Fruit fly (Drosophila melanogaster) whole organism, embryonic: Measurements from ENCODE around the gene park.
A peak's percentile ranks its signal among the peaks of the same experiment; 100 is the strongest.

ENCODE experiments used
- BtbVII ChIP-seq: fragments of 200-800 bp; sonication (Bioruptor generic); optimal IDR thresholded peaks from 3 replicates; lab custom pipeline; 2017; ENCODE audit warnings: missing biosample characterization, mild to moderate bottlenecking, missing genetic modification characterization
- CG10209 ChIP-seq: fragments of 200-800 bp; sonication (Bioruptor generic); optimal IDR thresholded peaks from 3 replicates; lab custom pipeline; 2017; ENCODE audit warnings: missing biosample characterization, mild to moderate bottlenecking, missing genetic modification characterization, missing genetic modification reagents
- CG10565 ChIP-seq: fragments of 200-800 bp; sonication (Bioruptor generic); optimal IDR thresholded peaks from 3 replicates; lab custom pipeline; 2016; ENCODE audit warnings: missing biosample characterization, mild to moderate bottlenecking, missing genetic modification characterization
- CG12071 ChIP-seq: fragments of 200-800 bp; sonication (Bioruptor generic); optimal IDR thresholded peaks from 3 replicates; lab custom pipeline; 2018; ENCODE audit warnings: missing biosample characterization, mild to moderate bottlenecking, missing genetic modification characterization
- CG12659 ChIP-seq: fragments of 200-800 bp; sonication (Bioruptor generic); optimal IDR thresholded peaks from 3 replicates; lab custom pipeline; 2017; ENCODE audit warnings: mild to moderate bottlenecking, missing biosample characterization, missing genetic modification reagents, missing genetic modification characterization
- CG13894 ChIP-seq: fragments of 200-800 bp; sonication (Bioruptor generic); optimal IDR thresholded peaks from 3 replicates; lab custom pipeline; 2018; ENCODE audit warnings: missing biosample characterization, mild to moderate bottlenecking, missing genetic modification characterization, moderate library complexity
- CG14441 ChIP-seq: fragments of 200-800 bp; sonication (Bioruptor generic); IDR thresholded peaks from 2 replicates; pipeline ENCODE4 v1.3.6; 2022; ENCODE audit warnings: missing biosample characterization, missing genetic modification characterization
- CG16779 ChIP-seq: fragments of 200-800 bp; sonication (Bioruptor generic); IDR thresholded peaks from 2 replicates; pipeline ENCODE4 v1.3.6; 2022; ENCODE audit warnings: missing biosample characterization, missing genetic modification characterization
- CG2678 ChIP-seq: fragments of 200-800 bp; sonication (Bioruptor generic); optimal IDR thresholded peaks from 3 replicates; lab custom pipeline; 2019; ENCODE audit warnings: missing biosample characterization, mild to moderate bottlenecking, missing genetic modification characterization, moderate library complexity
- CG32767 ChIP-seq: fragments of 200-800 bp; sonication (Bioruptor generic); IDR thresholded peaks from 2 replicates; pipeline ENCODE4 v1.3.6; 2022; ENCODE audit warnings: missing biosample characterization, missing genetic modification characterization
- CG3281 ChIP-seq: fragments of 200-800 bp; sonication (Bioruptor generic); optimal IDR thresholded peaks from 3 replicates; lab custom pipeline; 2017; ENCODE audit warnings: missing biosample characterization, mild to moderate bottlenecking, missing genetic modification characterization
- CG3838 ChIP-seq: fragments of 200-800 bp; sonication (Bioruptor generic); optimal IDR thresholded peaks from 3 replicates; lab custom pipeline; 2016; ENCODE audit warnings: missing biosample characterization, missing genetic modification characterization
- CG4707 ChIP-seq: fragments of 200-800 bp; sonication (Bioruptor generic); optimal IDR thresholded peaks from 2 replicates; lab custom pipeline; 2018; ENCODE audit warnings: missing biosample characterization, mild to moderate bottlenecking, missing genetic modification characterization, moderate library complexity
- CG6175 ChIP-seq: fragments of 200-800 bp; sonication (Bioruptor generic); IDR thresholded peaks from 3 replicates; pipeline ENCODE4 v1.3.6; 2022; ENCODE audit warnings: missing biosample characterization, missing genetic modification characterization
- CG7745 ChIP-seq: fragments of 200-800 bp; sonication (Bioruptor generic); optimal IDR thresholded peaks from 2 replicates; lab custom pipeline; 2018; ENCODE audit warnings: missing biosample characterization, mild to moderate bottlenecking, missing genetic modification characterization, moderate library complexity
- CG8290 ChIP-seq, 3 experiments: fragments of 200-800 bp; sonication (Bioruptor generic); optimal IDR thresholded peaks; 2 replicates each; lab custom pipeline; 2016 to 2019; ENCODE audit warnings: missing biosample characterization in 3 of 3, missing genetic modification characterization in 3 of 3, mild to moderate bottlenecking in 2 of 3, moderate library complexity in 1 of 3
- CG9609 ChIP-seq: fragments of 200-800 bp; sonication (Bioruptor generic); optimal IDR thresholded peaks from 3 replicates; lab custom pipeline; 2016; ENCODE audit warnings: missing biosample characterization, missing genetic modification characterization
- CG9727 ChIP-seq: fragments of 200-800 bp; sonication (Bioruptor generic); optimal IDR thresholded peaks from 3 replicates; lab custom pipeline; 2017; ENCODE audit warnings: missing biosample characterization, mild to moderate bottlenecking, missing genetic modification characterization
- CrebB ChIP-seq: fragments of 200-800 bp; sonication (Bioruptor generic); optimal IDR thresholded peaks from 3 replicates; lab custom pipeline; 2018; ENCODE audit warnings: missing biosample characterization, mild to moderate bottlenecking, missing genetic modification characterization
- Drgx ChIP-seq: fragments of 200-800 bp; sonication (Bioruptor generic); IDR thresholded peaks from 2 replicates; pipeline ENCODE4 v1.3.6; 2022; ENCODE audit warnings: missing biosample characterization, missing genetic modification characterization
- Fer1 ChIP-seq: fragments of 200-800 bp; sonication (Bioruptor generic); optimal IDR thresholded peaks from 2 replicates; lab custom pipeline; 2017; ENCODE audit warnings: missing biosample characterization, mild to moderate bottlenecking, missing genetic modification characterization
- GATAe ChIP-seq: fragments of 200-800 bp; sonication (Bioruptor generic); conservative IDR thresholded peaks from 2 replicates; pipeline ENCODE4 v1.3.6; 2022; ENCODE audit warnings: missing biosample characterization, missing genetic modification characterization
- HHEX ChIP-seq: fragments of 200-800 bp; sonication (Bioruptor generic); optimal IDR thresholded peaks from 3 replicates; lab custom pipeline; 2017; ENCODE audit warnings: missing biosample characterization, mild to moderate bottlenecking, missing genetic modification characterization, missing genetic modification reagents
- MESR4 ChIP-seq: fragments of 200-800 bp; sonication (Bioruptor generic); optimal IDR thresholded peaks from 2 replicates; lab custom pipeline; 2018; ENCODE audit warnings: missing biosample characterization, mild to moderate bottlenecking, missing genetic modification characterization, moderate library complexity
- Med ChIP-seq: fragments of 200-800 bp; sonication (Bioruptor generic); peaks from one replicate; lab custom pipeline; 2016; ENCODE audit warnings: missing biosample characterization, missing genetic modification characterization, mild to moderate bottlenecking, inconsistent platforms, moderate library complexity
- NC2β ChIP-seq: fragments of 200-800 bp; sonication (Bioruptor generic); optimal IDR thresholded peaks from 2 replicates; lab custom pipeline; 2016; ENCODE audit warnings: missing biosample characterization, missing genetic modification characterization
- NfI ChIP-seq: fragments of 200-800 bp; sonication (Bioruptor generic); optimal IDR thresholded peaks from 3 replicates; lab custom pipeline; 2018; ENCODE audit warnings: missing biosample characterization, mild to moderate bottlenecking, missing genetic modification characterization, moderate library complexity
- Oaz ChIP-seq: fragments of 200-800 bp; sonication (Bioruptor generic); IDR thresholded peaks from 2 replicates; pipeline ENCODE4 v1.3.6; 2022; ENCODE audit warnings: missing biosample characterization, missing genetic modification characterization
- PHDP ChIP-seq: fragments of 200-800 bp; sonication (Bioruptor generic); optimal IDR thresholded peaks from 3 replicates; lab custom pipeline; 2018; ENCODE audit warnings: missing biosample characterization, mild to moderate bottlenecking, missing genetic modification characterization, moderate library complexity
- abd-A ChIP-seq: fragments of 200-800 bp; sonication (Bioruptor generic); optimal IDR thresholded peaks from 3 replicates; lab custom pipeline; 2019; ENCODE audit warnings: missing biosample characterization, mild to moderate bottlenecking, missing genetic modification characterization, moderate library complexity
- cg ChIP-seq: fragments of 200-800 bp; sonication (Bioruptor generic); optimal IDR thresholded peaks from 3 replicates; lab custom pipeline; 2019; ENCODE audit warnings: missing biosample characterization, mild to moderate bottlenecking, missing genetic modification characterization, moderate library complexity
- chinmo ChIP-seq: fragments of 200-800 bp; sonication (Bioruptor generic); IDR thresholded peaks from 4 replicates; pipeline ENCODE4 v1.3.6; 2022; ENCODE audit warnings: missing biosample characterization, missing genetic modification characterization; ENCODE audit not compliant: partially characterized antibody
- ci ChIP-seq: fragments of 200-800 bp; sonication (Bioruptor generic); IDR thresholded peaks from 3 replicates; pipeline ENCODE4 v1.3.6; 2022; ENCODE audit warnings: missing biosample characterization, missing genetic modification characterization
- en ChIP-seq: fragments of 200-800 bp; sonication (Bioruptor generic); optimal IDR thresholded peaks from 2 replicates; lab custom pipeline; 2016; ENCODE audit warnings: missing biosample characterization, missing genetic modification characterization
- fd3F ChIP-seq: fragments of 200-800 bp; sonication (Bioruptor generic); optimal IDR thresholded peaks from 2 replicates; lab custom pipeline; 2018; ENCODE audit warnings: missing biosample characterization, mild to moderate bottlenecking, missing genetic modification characterization, moderate library complexity
- gfzf ChIP-seq: fragments of 200-800 bp; sonication (Bioruptor generic); optimal IDR thresholded peaks from 2 replicates; lab custom pipeline; 2016; ENCODE audit warnings: missing biosample characterization, mild to moderate bottlenecking, missing genetic modification characterization, moderate library complexity
- ken ChIP-seq: fragments of 200-800 bp; sonication (Bioruptor generic); IDR thresholded peaks from 3 replicates; pipeline ENCODE4 v1.3.6; 2022; ENCODE audit warnings: missing biosample characterization, missing genetic modification characterization
- lmd ChIP-seq: fragments of 200-800 bp; sonication (Bioruptor generic); IDR thresholded peaks from 2 replicates; pipeline ENCODE4 v1.3.6; 2022; ENCODE audit warnings: missing biosample characterization, missing genetic modification characterization
- mld ChIP-seq: fragments of 200-800 bp; sonication (Bioruptor generic); IDR thresholded peaks from 3 replicates; pipeline ENCODE4 v1.3.6; 2022; ENCODE audit warnings: missing biosample characterization, missing genetic modification characterization; ENCODE audit not compliant: partially characterized antibody
- onecut ChIP-seq: fragments of 200-800 bp; sonication (Bioruptor generic); IDR thresholded peaks from 2 replicates; pipeline ENCODE4 v1.3.6; 2022; ENCODE audit warnings: missing biosample characterization, missing genetic modification characterization
- pnt ChIP-seq: fragments of 200-800 bp; sonication (Bioruptor generic); optimal IDR thresholded peaks from 3 replicates; lab custom pipeline; 2016; ENCODE audit warnings: missing biosample characterization, missing genetic modification characterization
- pzg ChIP-seq: fragments of 200-800 bp; sonication (Bioruptor generic); optimal IDR thresholded peaks from 3 replicates; lab custom pipeline; 2018; ENCODE audit warnings: missing biosample characterization, mild to moderate bottlenecking, missing genetic modification characterization, moderate library complexity
- scrt ChIP-seq: fragments of 200-800 bp; sonication (Bioruptor generic); optimal IDR thresholded peaks from 2 replicates; lab custom pipeline; 2018; ENCODE audit warnings: missing biosample characterization, mild to moderate bottlenecking, missing genetic modification characterization, moderate library complexity
- sens-2 ChIP-seq: fragments of 200-800 bp; sonication (Bioruptor generic); IDR thresholded peaks from 2 replicates; pipeline ENCODE4 v1.3.6; 2022; ENCODE audit warnings: missing biosample characterization, missing genetic modification characterization
- sqz ChIP-seq: fragments of 200-800 bp; sonication (Bioruptor generic); optimal IDR thresholded peaks from 3 replicates; lab custom pipeline; 2018; ENCODE audit warnings: missing biosample characterization, mild to moderate bottlenecking, missing genetic modification characterization
- sr ChIP-seq: fragments of 200-800 bp; sonication (Bioruptor generic); IDR thresholded peaks from 3 replicates; pipeline ENCODE4 v1.3.6; 2022; ENCODE audit warnings: missing biosample characterization, missing genetic modification characterization
- wor ChIP-seq: fragments of 200-800 bp; sonication (Bioruptor generic); IDR thresholded peaks from 2 replicates; pipeline ENCODE4 v1.3.6; 2022; ENCODE audit warnings: missing biosample characterization, missing genetic modification characterization
- zen ChIP-seq: fragments of 200-800 bp; sonication (Bioruptor generic); optimal IDR thresholded peaks from 3 replicates; lab custom pipeline; 2018; ENCODE audit warnings: missing biosample characterization, mild to moderate bottlenecking, missing genetic modification characterization, moderate library complexity

Gene park

DNA sequence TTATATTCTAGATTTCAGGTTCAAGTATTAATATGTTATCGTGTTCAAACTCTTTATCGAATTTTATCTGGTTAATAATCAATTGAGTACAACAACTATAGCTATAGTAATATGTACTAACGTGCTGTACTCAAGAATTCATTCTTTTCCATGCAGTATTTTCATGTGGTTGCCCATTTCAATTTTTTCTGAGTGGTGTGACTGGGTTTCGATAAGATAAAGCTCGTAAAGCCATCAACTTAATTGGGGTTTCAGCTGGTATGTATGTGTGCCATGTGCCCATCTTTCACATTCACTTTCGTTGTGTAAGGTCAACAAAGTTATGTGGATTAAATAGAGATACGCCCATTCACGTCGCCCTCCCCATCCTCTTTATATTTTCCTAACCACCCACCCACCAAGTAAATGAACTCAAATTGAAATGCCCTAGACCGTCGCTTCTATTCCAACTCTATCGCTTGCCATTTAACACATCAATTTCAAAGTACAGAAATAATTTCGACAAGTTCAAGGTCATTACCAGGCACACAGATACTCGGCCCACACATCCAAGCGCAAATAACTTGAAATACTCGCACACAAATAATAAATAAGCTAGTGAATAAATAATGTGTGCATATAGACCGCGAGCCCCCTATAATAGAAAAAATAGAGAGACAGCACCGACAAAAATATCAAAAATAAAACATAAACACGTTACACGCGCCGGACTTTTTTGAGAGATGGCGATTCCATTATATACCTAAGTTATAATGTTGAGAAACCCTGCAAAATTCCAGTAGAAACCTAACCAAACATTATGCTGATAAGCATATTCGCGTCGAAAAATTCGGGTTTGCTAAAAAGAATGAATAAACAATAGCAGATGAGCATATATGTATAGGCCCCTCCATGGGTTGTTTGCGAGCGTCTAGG lies 8.2 kb upstream of the park start (continued):
- no peak for TF ChIP-seq CG7745 (tag; lab: Kevin White, UChicago)
- no peak for TF ChIP-seq lmd (GFP tag; lab: Robert Waterston, UW)
- TF ChIP-seq onecut (GFP tag; lab: Robert Waterston, UW) = no peak
- peak; percentile 60 for TF ChIP-seq GATAe (GFP tag; lab: Robert Waterston, UW)
- TF ChIP-seq chinmo = peak; percentile 79; the same call in 2 of the 4 replicates
- peak; percentile 22 for TF ChIP-seq CrebB (tag; lab: Kevin White, UChicago)
- peak; percentile 66 for TF ChIP-seq Med (GFP tag; lab: Kevin White, UChicago)
- peak; percentile 43 for TF ChIP-seq cg
- TF ChIP-seq sqz (GFP tag; lab: Kevin White, UChicago) = no peak
- no peak for TF ChIP-seq CG14441
- TF ChIP-seq scrt (GFP tag; lab: Kevin White, UChicago) = peak; percentile 42
- peak; percentile 27; the same call in 1 of the 3 replicates for TF ChIP-seq sr (GFP tag; lab: Robert Waterston, UW)
- TF ChIP-seq CG16779 (GFP tag; lab: Robert Waterston, UW) = no peak
- peak; percentile 5 for TF ChIP-seq fd3F (GFP tag; lab: Kevin White, UChicago)
- no peak for TF ChIP-seq CG9609
- TF ChIP-seq ci = 0 out of 3 replicates have a peak, but pooled peaks have one; percentile 13
- no peak for TF ChIP-seq NfI
- TF ChIP-seq ken (GFP tag; lab: Robert Waterston, UW) = no peak
- TF ChIP-seq CG9727 = peak; percentile 61
- no peak for TF ChIP-seq en (GFP tag; lab: Kevin White, UChicago)
- TF ChIP-seq BtbVII (GFP tag; lab: Kevin White, UChicago) = peak; percentile 44
- TF ChIP-seq abd-A (tag; lab: Kevin White, UChicago) = peak; percentile 85
- TF ChIP-seq CG12659 = peak; percentile 14
- TF ChIP-seq wor (GFP tag; lab: Robert Waterston, UW) = no peak
- no peak for TF ChIP-seq CG8290 (GFP tag; optimal IDR thresholded peaks at IDR 0.05; lab: Kevin White, UChicago)
- peak in 1 of 2 experiments; percentile 33 for TF ChIP-seq CG8290 (tag; optimal IDR thresholded peaks at IDR 0.05; lab: Kevin White, UChicago)
- peak; percentile 40 for TF ChIP-seq CG3838 (GFP tag; lab: Kevin White, UChicago)
- no peak for TF ChIP-seq mld
- TF ChIP-seq CG12071 (GFP tag; lab: Kevin White, UChicago) = peak; percentile 4
- TF ChIP-seq Fer1 (GFP tag; lab: Kevin White, UChicago) = peak; percentile 51
- TF ChIP-seq CG10565 (GFP tag; lab: Kevin White, UChicago) = no peak
- TF ChIP-seq CG2678 (tag; lab: Kevin White, UChicago) = peak; percentile 52
- TF ChIP-seq sens-2 (GFP tag; lab: Robert Waterston, UW) = no peak
- TF ChIP-seq Drgx (GFP tag; lab: Robert Waterston, UW) = no peak
- no peak for TF ChIP-seq pnt (GFP tag; lab: Kevin White, UChicago)
- TF ChIP-seq CG10209 (GFP tag; lab: Kevin White, UChicago) = peak; percentile 37
- peak; percentile 0 for TF ChIP-seq PHDP
- TF ChIP-seq pzg (GFP tag; lab: Kevin White, UChicago) = no peak
- TF ChIP-seq CG32767 (GFP tag; lab: Robert Waterston, UW) = no peak
- TF ChIP-seq gfzf (GFP tag; lab: Kevin White, UChicago) = no peak
- TF ChIP-seq NC2β (GFP tag; lab: Kevin White, UChicago) = no peak
- peak; percentile 14 for TF ChIP-seq HHEX (GFP tag; lab: Kevin White, UChicago)
- TF ChIP-seq CG3281 (GFP tag; lab: Kevin White, UChicago) = no peak
- peak; percentile 98 for TF ChIP-seq CG13894 (tag; lab: Kevin White, UChicago)
- no peak for TF ChIP-seq MESR4 (GFP tag; lab: Kevin White, UChicago)
- TF ChIP-seq CG6175 (GFP tag; lab: Robert Waterston, UW) = no peak
- no peak for TF ChIP-seq zen (tag; lab: Kevin White, UChicago)
- no peak for TF ChIP-seq Oaz (GFP tag; lab: Robert Waterston, UW)
- TF ChIP-seq CG4707 (GFP tag; lab: Kevin White, UChicago) = no peak
